Fruit fly (Drosophila melanogaster): Measurements from ENCODE around the gene CG11970.

The CG11970 gene

dm6 chr3R:9001720-9002240 lies 17.3 kb downstream of the CG11970 start:
- TF ChIP-seq psq (optimal IDR thresholded peaks at IDR 0.05) (no peak), pan (optimal IDR thresholded peaks at IDR 0.05) (no peak), Dll (optimal IDR thresholded peaks at IDR 0.05) (no peak), EcR (GFP tag; optimal IDR thresholded peaks at IDR 0.05) (no peak), usp (GFP tag; optimal IDR thresholded peaks at IDR 0.05) (no peak), CG8478 (optimal IDR thresholded peaks at IDR 0.05) (no peak)

- TF ChIP-seq CG8478 (optimal IDR thresholded peaks at IDR 0.05) (no peak), usp (GFP tag; optimal IDR thresholded peaks at IDR 0.05) (no peak), psq (optimal IDR thresholded peaks at IDR 0.05) (no peak), pan (optimal IDR thresholded peaks at IDR 0.05) (no peak), Dll (optimal IDR thresholded peaks at IDR 0.05) (no peak), EcR (GFP tag; optimal IDR thresholded peaks at IDR 0.05) (no peak)
These were observed 18.0 kb downstream of the CG11970 start for dm6 chr3R:9002542-9002941.

dm6 chr3R:9003600-9004223 lies 19.2 kb downstream of the CG11970 start, which contains the start of the genes CG31100 and CG11980:
Gene CG31100 (minus strand): TSS chr3R:9003650.
Gene CG11980 (plus strand): TSS chr3R:9004017.
- TF ChIP-seq EcR (GFP tag; optimal IDR thresholded peaks at IDR 0.05) = no peak
- TF ChIP-seq psq (optimal IDR thresholded peaks at IDR 0.05) = no peak
- no peak for TF ChIP-seq CG8478 (optimal IDR thresholded peaks at IDR 0.05)
- no peak for TF ChIP-seq usp (GFP tag; optimal IDR thresholded peaks at IDR 0.05)
- no peak for TF ChIP-seq Dll (optimal IDR thresholded peaks at IDR 0.05)
- no peak for TF ChIP-seq pan (optimal IDR thresholded peaks at IDR 0.05)

dm6 chr3R:9006129-9006528 lies 21.6 kb downstream of the CG11970 start, which contains the start of the genes Prosbeta3 and Iru:
Gene Prosbeta3 (minus strand): TSS chr3R:9006226.
Gene Iru (plus strand): TSS chr3R:9006456.
- no peak for TF ChIP-seq psq (optimal IDR thresholded peaks at IDR 0.05)
- no peak for TF ChIP-seq usp (GFP tag; optimal IDR thresholded peaks at IDR 0.05)
- no peak for TF ChIP-seq Dll (optimal IDR thresholded peaks at IDR 0.05)
- TF ChIP-seq pan (optimal IDR thresholded peaks at IDR 0.05) = no peak
- no peak for TF ChIP-seq EcR (GFP tag; optimal IDR thresholded peaks at IDR 0.05)

- TF ChIP-seq Dll (optimal IDR thresholded peaks at IDR 0.05) (no peak), EcR (GFP tag; optimal IDR thresholded peaks at IDR 0.05) (no peak), usp (GFP tag; optimal IDR thresholded peaks at IDR 0.05) (no peak), psq (optimal IDR thresholded peaks at IDR 0.05) (no peak), pan (optimal IDR thresholded peaks at IDR 0.05) (no peak), CG8478 (optimal IDR thresholded peaks at IDR 0.05) (no peak)
These were observed 22.7 kb downstream of the CG11970 start for dm6 chr3R:9007258-9007657.

dm6 chr3R:9008202-9008601 lies 23.7 kb downstream of the CG11970 start, which contains the start of gene CG11983:
Gene CG11983 (plus strand): TSS chr3R:9008321.
- TF ChIP-seq pan (optimal IDR thresholded peaks at IDR 0.05) (no peak), EcR (GFP tag; optimal IDR thresholded peaks at IDR 0.05) (no peak), psq (optimal IDR thresholded peaks at IDR 0.05) (no peak), Dll (optimal IDR thresholded peaks at IDR 0.05) (no peak)

dm6 chr3R:9010695-9011094 lies 26.2 kb downstream of the CG11970 start:
- TF ChIP-seq usp (GFP tag; optimal IDR thresholded peaks at IDR 0.05) (no peak), EcR (GFP tag; optimal IDR thresholded peaks at IDR 0.05) (no peak), CG8478 (optimal IDR thresholded peaks at IDR 0.05) (no peak), Dll (optimal IDR thresholded peaks at IDR 0.05) (no peak), psq (optimal IDR thresholded peaks at IDR 0.05) (no peak), pan (optimal IDR thresholded peaks at IDR 0.05) (no peak)

dm6 chr3R:9011708-9012107 lies 27.2 kb downstream of the CG11970 start:
- TF ChIP-seq Dll (optimal IDR thresholded peaks at IDR 0.05) (no peak), EcR (GFP tag; optimal IDR thresholded peaks at IDR 0.05) (no peak), pan (optimal IDR thresholded peaks at IDR 0.05) (no peak), usp (GFP tag; optimal IDR thresholded peaks at IDR 0.05) (no peak)

dm6 chr3R:9013765-9014380 lies 29.4 kb downstream of the CG11970 start:
- no peak for TF ChIP-seq EcR (GFP tag; optimal IDR thresholded peaks at IDR 0.05)
- TF ChIP-seq Dll (optimal IDR thresholded peaks at IDR 0.05) = no peak
- TF ChIP-seq usp (GFP tag; optimal IDR thresholded peaks at IDR 0.05) = no peak
- no peak for TF ChIP-seq pan (optimal IDR thresholded peaks at IDR 0.05)
- TF ChIP-seq CG8478 (optimal IDR thresholded peaks at IDR 0.05) = no peak
- TF ChIP-seq psq (optimal IDR thresholded peaks at IDR 0.05) = no peak

dm6 chr3R:9014859-9015466 lies 30.4 kb downstream of the CG11970 start, which contains the start of the genes Kcmf1, Sf3b5 and CG11986:
Gene Kcmf1 (minus strand): TSS chr3R:9014909.
Gene Sf3b5 (minus strand): TSS chr3R:9015341.
Gene CG11986 (plus strand): TSS chr3R:9015446.
- TF ChIP-seq EcR (GFP tag; optimal IDR thresholded peaks at IDR 0.05) = no peak
- TF ChIP-seq pan (optimal IDR thresholded peaks at IDR 0.05) = no peak
- TF ChIP-seq CG8478 (optimal IDR thresholded peaks at IDR 0.05) = no peak
- no peak for TF ChIP-seq Dll (optimal IDR thresholded peaks at IDR 0.05)
- TF ChIP-seq usp (GFP tag; optimal IDR thresholded peaks at IDR 0.05) = no peak
- TF ChIP-seq psq (optimal IDR thresholded peaks at IDR 0.05) = no peak

- TF ChIP-seq Dll (optimal IDR thresholded peaks at IDR 0.05) = no peak
These were observed 32.4 kb downstream of the CG11970 start for dm6 chr3R:9016869-9017268.

- TF ChIP-seq usp (GFP tag; optimal IDR thresholded peaks at IDR 0.05) = no peak
- TF ChIP-seq pan (optimal IDR thresholded peaks at IDR 0.05) = no peak
- no peak for TF ChIP-seq EcR (GFP tag; optimal IDR thresholded peaks at IDR 0.05)
- TF ChIP-seq Dll (optimal IDR thresholded peaks at IDR 0.05) = no peak
- TF ChIP-seq psq (optimal IDR thresholded peaks at IDR 0.05) = no peak
- TF ChIP-seq CG8478 (optimal IDR thresholded peaks at IDR 0.05) = no peak
These were observed 35.2 kb downstream of the CG11970 start, which contains the start of gene tgo for dm6 chr3R:9019689-9020138. Gene tgo (minus strand): TSS chr3R:9020022.

Measured in whole organism.